Worm (Caenorhabditis elegans) whole organism, young adult: ENCODE data around the gene F49C5.9.

Source experiments
- F23B12.7 ChIP-seq: sonication (generic microtip); optimal IDR thresholded peaks from 2 replicates; lab custom pipeline; 2017; ENCODE audit warnings: missing genetic modification characterization, mild to moderate bottlenecking, missing compliant biosample characterization, antibody characterized with exemption, moderate library complexity; ENCODE audit not compliant: insufficient read depth
- ama-1 ChIP-seq, 3 experiments: fragments of 150-350 bp in 1 of 3; sonication (generic microtip) in 2 of 3; optimal IDR thresholded peaks; 2 replicates each; lab custom pipeline; 2014 to 2018; ENCODE audit warnings: missing biosample characterization in 2 of 3, missing genetic modification characterization in 2 of 3, missing genetic modification reagents in 2 of 3
- attf-3 ChIP-seq: fragments of 200-800 bp; sonication (Bioruptor generic); conservative IDR thresholded peaks from 2 replicates; pipeline ENCODE4 v1.3.6; 2022; ENCODE audit warnings: missing genetic modification reagents, missing genetic modification characterization, missing compliant biosample characterization
- attf-5 ChIP-seq: fragments of 200-800 bp; sonication (Bioruptor generic); optimal IDR thresholded peaks from 2 replicates; lab custom pipeline; 2018; ENCODE audit warnings: mild to moderate bottlenecking, missing genetic modification characterization, missing compliant biosample characterization
- ceh-100 ChIP-seq: fragments of 200-800 bp; sonication (Bioruptor generic); IDR thresholded peaks from 2 replicates; pipeline ENCODE4 v1.3.6; 2022; ENCODE audit warnings: missing genetic modification reagents, missing genetic modification characterization, missing compliant biosample characterization
- egrh-3 ChIP-seq: fragments of 200-800 bp; sonication (Bioruptor generic); IDR thresholded peaks from 2 replicates; pipeline ENCODE4 v1.3.6; 2022; ENCODE audit warnings: missing genetic modification reagents, missing genetic modification characterization, missing compliant biosample characterization
- ztf-6 ChIP-seq: fragments of 200-800 bp; sonication (Bioruptor generic); IDR thresholded peaks from 2 replicates; pipeline ENCODE4 v1.3.6; 2022; ENCODE audit warnings: missing genetic modification reagents, missing genetic modification characterization, missing compliant biosample characterization

DNA sequence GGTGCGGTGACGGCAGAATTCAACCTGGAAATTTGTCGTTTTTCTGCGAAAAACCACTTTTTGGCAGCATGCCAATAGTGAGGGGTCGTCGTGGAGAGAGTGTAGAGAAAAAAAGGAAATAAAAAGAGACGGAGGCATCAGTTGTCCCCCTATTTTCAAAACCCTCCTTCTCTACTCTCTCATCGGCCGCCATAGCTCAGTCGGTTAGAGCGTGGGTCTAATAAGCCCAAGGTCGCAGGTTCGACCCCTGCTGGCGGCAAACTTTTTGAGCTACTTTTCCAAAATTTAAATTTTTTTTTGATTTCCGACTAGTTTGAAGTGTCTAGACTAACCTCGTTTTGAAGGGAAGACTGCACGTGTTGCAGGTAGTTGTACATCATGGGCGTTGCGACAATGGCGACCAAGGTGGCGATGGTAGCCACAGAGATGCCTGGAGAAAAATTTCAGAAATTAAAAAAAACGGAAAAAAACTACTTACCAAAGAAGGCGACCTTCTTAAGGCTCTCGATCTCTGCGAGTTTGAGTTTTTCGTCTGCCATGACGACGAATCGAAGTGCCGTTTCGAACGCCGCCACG, 49.8 kb downstream of the F49C5.9 start, which contains the start of gene col-85:
- TF ChIP-seq F23B12.7 (tag; lab: Kevin White, UChicago) (peak; percentile 88), ama-1 (optimal IDR thresholded peaks at IDR 0.05; lab: Kevin White, UChicago) (no peak), ama-1 (GFP tag; optimal IDR thresholded peaks at IDR 0.05; lab: Kevin White, UChicago) (peak in 1 of 2 experiments; percentile 82), attf-3 (GFP tag; lab: Robert Waterston, UW) (peak; percentile 77), ztf-6 (GFP tag; lab: Robert Waterston, UW) (peak; percentile 81), ceh-100 (GFP tag; lab: Robert Waterston, UW) (peak; percentile 78), attf-5 (peak; percentile 84), egrh-3 (GFP tag; lab: Robert Waterston, UW) (no peak)
